Worm (Caenorhabditis elegans) whole organism, L3 larva: Measurements from ENCODE around the gene F07G11.3.
"Not testable (repeated sequence)": the region's sequence is repeated elsewhere in the genome, so short reads cannot be mapped to it uniquely, and the experiment has no call there.

Source experiments
- R02D3.7 ChIP-seq: fragments of 150-350 bp; optimal IDR thresholded peaks from 2 replicates; lab custom pipeline; 2014; ENCODE audit warnings: missing biosample characterization, missing genetic modification characterization
- ama-1 ChIP-seq: fragments of 150-350 bp; optimal IDR thresholded peaks from 2 replicates; lab custom pipeline; 2018
- ceh-16 ChIP-seq: sonication (generic microtip); optimal IDR thresholded peaks from 2 replicates; lab custom pipeline; 2017; ENCODE audit warnings: missing biosample characterization, missing genetic modification characterization
- ceh-28 ChIP-seq: fragments of 150-350 bp; optimal IDR thresholded peaks from 2 replicates; lab custom pipeline; 2014; ENCODE audit warnings: missing biosample characterization, missing genetic modification reagents, missing genetic modification characterization
- ceh-82 ChIP-seq: fragments of 150-350 bp; optimal IDR thresholded peaks from 2 replicates; lab custom pipeline; 2014; ENCODE audit warnings: missing biosample characterization, missing genetic modification characterization
- ceh-9 ChIP-seq: sonication (generic microtip); optimal IDR thresholded peaks from 2 replicates; lab custom pipeline; 2018; ENCODE audit warnings: missing biosample characterization, missing genetic modification characterization
- daf-12 ChIP-seq: fragments of 150-350 bp; optimal IDR thresholded peaks from 2 replicates; lab custom pipeline; 2014; ENCODE audit warnings: missing biosample characterization, missing genetic modification reagents, missing genetic modification characterization
- egl-27 ChIP-seq: sonication (generic microtip); optimal IDR thresholded peaks from 4 replicates; lab custom pipeline; 2017; ENCODE audit warnings: missing biosample characterization, missing genetic modification reagents, missing genetic modification characterization
- egl-5 ChIP-seq: fragments of 150-350 bp; optimal IDR thresholded peaks from 2 replicates; lab custom pipeline; 2017; ENCODE audit warnings: missing biosample characterization, missing genetic modification reagents, missing genetic modification characterization, inconsistent platforms
- elt-3 ChIP-seq, 3 experiments: fragments of 150-350 bp in 1 of 3; sonication (generic microtip) in 2 of 3; optimal IDR thresholded peaks; 2 replicates in 2 of 3; 4 replicates in 1 of 3; lab custom pipeline; 2014 to 2017; ENCODE audit warnings: missing biosample characterization in 3 of 3, missing genetic modification characterization in 3 of 3
- eor-1 ChIP-seq, 2 experiments: fragments of 150-350 bp; optimal IDR thresholded peaks; 2 replicates each; lab custom pipeline; 2014 to 2018; ENCODE audit warnings: missing biosample characterization in 2 of 2, missing genetic modification characterization in 2 of 2
- fkh-10 ChIP-seq: sonication (generic microtip); optimal IDR thresholded peaks from 2 replicates; lab custom pipeline; 2017; ENCODE audit warnings: missing biosample characterization, missing genetic modification reagents, missing genetic modification characterization
- fkh-2 ChIP-seq: fragments of 150-350 bp; optimal IDR thresholded peaks from 2 replicates; lab custom pipeline; 2014; ENCODE audit warnings: missing biosample characterization, missing genetic modification reagents, missing genetic modification characterization
- fos-1 ChIP-seq: fragments of 150-350 bp; optimal IDR thresholded peaks from 2 replicates; lab custom pipeline; 2014; ENCODE audit warnings: missing biosample characterization, missing genetic modification characterization
- jun-1 ChIP-seq: fragments of 150-350 bp; optimal IDR thresholded peaks from 2 replicates; lab custom pipeline; 2014; ENCODE audit warnings: missing biosample characterization, missing genetic modification reagents, missing genetic modification characterization
- lin-39 ChIP-seq: fragments of 150-350 bp; optimal IDR thresholded peaks from 2 replicates; lab custom pipeline; 2018; ENCODE audit warnings: missing biosample characterization, missing genetic modification reagents, missing genetic modification characterization
- mdl-1 ChIP-seq: fragments of 150-350 bp; optimal IDR thresholded peaks from 2 replicates; lab custom pipeline; 2014; ENCODE audit warnings: missing biosample characterization, missing genetic modification characterization
- mml-1 ChIP-seq: fragments of 150-350 bp; sonication (generic microtip); optimal IDR thresholded peaks from 3 replicates; lab custom pipeline; 2014; ENCODE audit warnings: missing biosample characterization, missing genetic modification characterization
- nhr-11 ChIP-seq: fragments of 150-350 bp; optimal IDR thresholded peaks from 2 replicates; lab custom pipeline; 2014; ENCODE audit warnings: missing biosample characterization, missing genetic modification characterization
- nhr-237 ChIP-seq: fragments of 150-350 bp; optimal IDR thresholded peaks from 2 replicates; lab custom pipeline; 2014; ENCODE audit warnings: missing biosample characterization, missing genetic modification characterization
- nhr-25 ChIP-seq: sonication (generic microtip); optimal IDR thresholded peaks from 2 replicates; lab custom pipeline; 2017; ENCODE audit warnings: missing biosample characterization, missing genetic modification characterization
- nhr-28 ChIP-seq: fragments of 150-350 bp; optimal IDR thresholded peaks from 2 replicates; lab custom pipeline; 2014; ENCODE audit warnings: missing biosample characterization, missing genetic modification characterization
- nhr-43 ChIP-seq: sonication (generic microtip); optimal IDR thresholded peaks from 2 replicates; lab custom pipeline; 2016; ENCODE audit warnings: mild to moderate bottlenecking, missing genetic modification characterization, missing compliant biosample characterization; ENCODE audit not compliant: poor library complexity, severe bottlenecking
- nhr-76 ChIP-seq: fragments of 150-350 bp; sonication (generic microtip); optimal IDR thresholded peaks from 5 replicates; lab custom pipeline; 2014; ENCODE audit warnings: missing biosample characterization, missing genetic modification characterization
- nhr-77 ChIP-seq: fragments of 150-350 bp; optimal IDR thresholded peaks from 2 replicates; lab custom pipeline; 2014; ENCODE audit warnings: missing biosample characterization, missing genetic modification characterization
- pqm-1 ChIP-seq: fragments of 150-350 bp; optimal IDR thresholded peaks from 2 replicates; lab custom pipeline; 2017; ENCODE audit warnings: missing biosample characterization, missing genetic modification characterization, inconsistent platforms
- sea-2 ChIP-seq: fragments of 150-350 bp; sonication (generic microtip); optimal IDR thresholded peaks from 4 replicates; lab custom pipeline; 2014; ENCODE audit warnings: missing biosample characterization, missing genetic modification reagents, missing genetic modification characterization
- snpc-4 ChIP-seq: fragments of 150-350 bp; optimal IDR thresholded peaks from 2 replicates; lab custom pipeline; 2014; ENCODE audit warnings: missing biosample characterization, missing genetic modification characterization
- tbx-2 ChIP-seq: sonication (generic microtip); optimal IDR thresholded peaks from 2 replicates; lab custom pipeline; 2016; ENCODE audit warnings: mild to moderate bottlenecking, missing genetic modification characterization, missing compliant biosample characterization
- zag-1 ChIP-seq: fragments of 150-350 bp; optimal IDR thresholded peaks from 2 replicates; lab custom pipeline; 2014; ENCODE audit warnings: missing biosample characterization, missing genetic modification characterization
- ztf-11 ChIP-seq: fragments of 150-350 bp; optimal IDR thresholded peaks from 2 replicates; lab custom pipeline; 2014; ENCODE audit warnings: missing biosample characterization, missing genetic modification characterization
- ztf-4 ChIP-seq: fragments of 150-350 bp; optimal IDR thresholded peaks from 2 replicates; lab custom pipeline; 2014; ENCODE audit warnings: missing biosample characterization, missing genetic modification characterization

Gene F07G11.3

ce11 chrV:7330868-7331267 lies 32.3 kb downstream of the F07G11.3 start, which contains the start of gene F10G2.2:
F10G2.2 (plus strand) TSS chrV:7331168.
- TF ChIP-seq pqm-1 = no peak
- TF ChIP-seq ceh-28 = no peak
- TF ChIP-seq ztf-4 (tag; lab: Kevin White, UChicago) = no peak
- TF ChIP-seq egl-27 = no peak
- no peak for TF ChIP-seq nhr-11 (tag; lab: Kevin White, UChicago)

- TF ChIP-seq R02D3.7 (tag; lab: Kevin White, UChicago) (no peak), fkh-2 (tag; lab: Kevin White, UChicago) (no peak), fkh-10 (GFP tag; lab: Kevin White, UChicago) (no peak), ztf-4 (tag; lab: Kevin White, UChicago) (no peak), nhr-77 (tag; lab: Kevin White, UChicago) (no peak), egl-5 (tag; lab: Kevin White, UChicago) (no peak), ceh-16 (tag; lab: Kevin White, UChicago) (no peak)
Measured at ce11 chrV:7332253-7332652, 33.7 kb downstream of the F07G11.3 start, which contains the start of gene F10G2.1. F10G2.1 (plus strand) TSS chrV:7332553.

- TF ChIP-seq jun-1, ztf-11, ceh-9 (tag; lab: Kevin White, UChicago): not testable (repeated sequence)
Measured at ce11 chrV:7337218-7337617, 38.7 kb downstream of the F07G11.3 start, which contains the start of gene F10G2.7. F10G2.7 (minus strand) TSS chrV:7337318.

ce11 chrV:7339831-7340230 lies 41.3 kb downstream of the F07G11.3 start, which contains the start of gene srh-187:
srh-187 (minus strand) TSS chrV:7339931.
- TF ChIP-seq ztf-11 (tag; lab: Kevin White, UChicago) (no peak), ceh-28 (no peak), fkh-10 (GFP tag; lab: Kevin White, UChicago) (no peak), egl-5 (tag; lab: Kevin White, UChicago) (no peak), lin-39 (tag; lab: Kevin White, UChicago) (no peak), fos-1 (tag; lab: Kevin White, UChicago) (no peak), snpc-4 (tag; lab: Kevin White, UChicago) (no peak), tbx-2 (tag; lab: Kevin White, UChicago) (no peak), ceh-82 (no peak), ceh-16 (tag; lab: Kevin White, UChicago) (no peak), nhr-43 (tag; lab: Kevin White, UChicago) (no peak), jun-1 (tag; lab: Kevin White, UChicago) (no peak), mml-1 (tag; lab: Kevin White, UChicago) (no peak)
- TF ChIP-seq, all 47 proteins: peak for 0

- TF ChIP-seq nhr-237 (tag; lab: Kevin White, UChicago) (no peak), elt-3 (tag; optimal IDR thresholded peaks at IDR 0.05; lab: Kevin White, UChicago) (no peak), nhr-25 (peak; percentile 43), jun-1 (tag; lab: Kevin White, UChicago) (no peak)
Measured at ce11 chrV:7341942-7342341, 43.4 kb downstream of the F07G11.3 start, which contains the start of the genes nhr-263 and nhr-148. nhr-263 (minus strand) TSS chrV:7342042. nhr-148 (plus strand) TSS chrV:7342156.

ce11 chrV:7343522-7343921 lies 45.0 kb downstream of the F07G11.3 start, which contains the start of gene srh-244:
srh-244 (plus strand) TSS chrV:7343822.
- TF ChIP-seq fkh-10 (GFP tag; lab: Kevin White, UChicago) = no peak
- TF ChIP-seq R02D3.7 (tag; lab: Kevin White, UChicago) = no peak
- TF ChIP-seq egl-27 = no peak
- no peak for TF ChIP-seq nhr-76 (tag; lab: Kevin White, UChicago)
- no peak for TF ChIP-seq nhr-28
- TF ChIP-seq nhr-25 = no peak
- no peak for TF ChIP-seq sea-2 (GFP tag; lab: Kevin White, UChicago)
- TF ChIP-seq egl-5 (tag; lab: Kevin White, UChicago) = no peak
- TF ChIP-seq eor-1 (tag; optimal IDR thresholded peaks at IDR 0.05; lab: Kevin White, UChicago) = no peak
- no peak for TF ChIP-seq daf-12
- no peak for TF ChIP-seq ama-1
- no peak for TF ChIP-seq ceh-28
- no peak for TF ChIP-seq mdl-1 (tag; lab: Kevin White, UChicago)
- TF ChIP-seq zag-1 (tag; lab: Kevin White, UChicago) = no peak
- no peak for TF ChIP-seq ceh-9 (tag; lab: Kevin White, UChicago)
